Fruit fly (Drosophila melanogaster): ENCODE results near the gene Dad1.

The Dad1 gene

DNA sequence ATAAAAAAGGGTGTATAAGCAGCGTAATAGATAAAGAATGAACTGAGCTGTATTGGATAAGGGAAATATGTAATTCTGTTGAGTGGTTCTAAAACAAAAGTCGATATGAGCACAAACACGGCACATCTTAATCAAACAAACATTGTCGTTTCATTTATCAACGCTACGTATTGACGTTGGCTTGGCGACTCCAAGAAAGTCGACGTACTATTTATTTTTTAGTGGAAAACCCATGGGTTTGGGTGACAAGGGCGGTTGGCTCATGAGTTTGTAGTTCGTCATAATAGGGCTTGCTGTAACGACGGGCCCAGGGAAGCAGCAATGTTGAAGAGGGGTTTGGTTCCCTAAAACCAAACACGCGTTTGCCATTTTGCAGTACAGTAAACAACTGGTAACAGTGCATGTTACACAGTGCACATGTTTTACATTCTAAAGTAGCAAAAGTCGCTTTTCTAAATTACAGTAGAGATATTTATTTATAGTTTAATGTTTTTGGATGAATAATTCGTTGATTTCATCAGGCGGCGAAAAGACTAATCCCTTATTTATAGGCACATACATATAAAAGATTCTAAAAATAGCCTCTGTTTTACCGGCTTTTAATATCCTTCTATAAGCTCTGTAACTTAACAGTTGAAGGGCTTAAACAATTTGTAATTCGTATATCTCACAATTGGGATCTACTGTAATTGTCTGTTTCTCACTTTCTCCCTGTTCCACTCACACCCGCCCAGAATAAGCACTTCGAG is 22.6 kb downstream of the Dad1 start:
- no peak for TF ChIP-seq noc (tag; optimal IDR thresholded peaks at IDR 0.05)

DNA sequence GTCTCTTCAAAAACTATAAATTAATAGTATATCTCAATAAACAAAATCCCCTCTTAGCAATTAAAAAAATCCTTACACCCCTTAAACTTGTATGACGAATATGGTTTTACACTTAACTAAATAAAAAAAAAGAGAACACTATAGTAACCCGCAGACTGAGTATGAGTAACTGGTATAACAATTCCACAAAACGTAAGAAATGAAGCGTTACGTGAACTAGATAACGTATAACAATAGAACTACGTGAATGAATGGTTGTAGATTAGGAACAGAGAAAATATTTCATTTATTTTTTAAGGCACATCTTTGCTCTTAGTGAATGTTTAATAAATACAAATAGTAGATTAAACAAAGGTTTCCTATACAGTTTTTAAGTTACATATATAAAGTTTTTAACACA is 28.5 kb downstream of the Dad1 start:
- no peak for TF ChIP-seq noc (tag; optimal IDR thresholded peaks at IDR 0.05)

dm6 chr2L:8351864-8352263 is 32.1 kb downstream of the Dad1 start, which contains the start of gene Mur29B:
Mur29B (plus strand) TSS chr2L:8352187.
- TF ChIP-seq noc (tag; optimal IDR thresholded peaks at IDR 0.05) = no peak

DNA sequence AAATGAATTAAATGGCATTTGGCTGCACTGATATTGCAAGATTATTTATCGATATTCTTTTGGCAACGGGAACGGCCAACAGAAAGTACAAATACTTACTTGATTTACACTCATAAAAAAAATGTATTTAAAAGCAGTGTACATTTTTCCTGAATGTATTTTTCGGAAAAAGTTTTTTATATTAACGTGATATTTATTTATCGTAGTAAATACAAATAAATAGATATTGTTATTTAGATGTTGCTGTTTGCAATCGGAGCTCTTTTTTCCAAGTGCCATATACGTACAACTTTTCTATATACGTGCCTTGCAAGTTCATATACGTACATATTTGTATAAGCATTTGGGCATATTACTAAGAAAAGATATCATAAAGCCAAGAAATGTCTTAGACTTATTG is 32.6 kb downstream of the Dad1 start:
- no peak for TF ChIP-seq noc (tag; optimal IDR thresholded peaks at IDR 0.05)

DNA sequence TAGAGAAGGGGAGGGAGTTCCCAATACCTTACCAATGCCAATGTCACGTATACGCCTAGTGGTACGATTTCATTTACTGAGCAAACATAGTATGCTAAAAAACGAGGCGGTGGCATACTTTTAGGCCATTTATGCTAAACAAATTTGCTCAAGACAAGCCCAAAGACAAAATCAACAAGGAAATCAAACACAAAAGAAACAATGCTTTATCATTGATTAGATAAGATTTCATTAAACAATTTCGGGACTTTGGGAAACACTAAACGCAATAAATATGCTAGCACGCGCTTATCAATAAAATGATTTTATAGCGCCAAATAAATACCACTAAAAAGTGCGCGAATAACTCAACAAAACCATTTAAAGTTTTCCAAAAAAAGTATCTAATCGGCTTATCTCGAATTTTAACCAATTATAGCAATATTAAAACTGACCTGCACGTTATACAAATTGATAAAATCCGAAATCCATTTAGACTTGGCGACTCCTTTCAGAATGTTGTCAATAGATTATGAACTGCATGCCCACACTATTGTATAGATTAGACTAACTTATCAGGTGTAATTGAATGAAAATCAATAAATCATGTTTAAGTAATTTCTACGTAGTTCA is 33.3 kb downstream of the Dad1 start:
- peak; percentile 89 for TF ChIP-seq noc (tag; optimal IDR thresholded peaks at IDR 0.05)

dm6 chr2L:8346260-8346659 is 37.7 kb downstream of the Dad1 start, which contains the start of gene CG7778:
CG7778 (plus strand) TSS chr2L:8346620.
- TF ChIP-seq noc (tag; optimal IDR thresholded peaks at IDR 0.05) = no peak

dm6 chr2L:8344536-8344935 is 39.4 kb downstream of the Dad1 start:
- TF ChIP-seq noc (tag; optimal IDR thresholded peaks at IDR 0.05) = peak; percentile 51

DNA sequence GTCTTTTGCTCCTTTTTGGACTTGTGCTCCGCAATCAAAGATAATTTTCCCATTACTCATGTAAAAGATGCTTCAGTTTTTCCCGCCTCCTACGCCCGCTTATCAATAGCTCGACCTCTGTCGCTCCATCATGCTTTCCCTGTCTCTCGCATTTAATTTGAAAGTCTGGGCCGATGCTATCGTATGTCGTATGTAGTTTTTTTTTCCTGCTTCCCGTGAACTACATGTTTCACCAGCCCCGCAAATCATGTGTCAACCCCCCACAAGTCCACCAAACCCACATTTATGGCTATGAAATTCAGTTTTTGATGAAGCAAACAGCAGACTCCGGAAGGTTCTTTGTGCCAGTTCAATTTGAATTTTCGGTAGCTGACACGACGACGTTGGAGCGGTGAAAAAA is 41.5 kb downstream of the Dad1 start, which contains the start of gene CG14273:
Gene CG14273 (plus strand): TSS at position 301 of the 400 bp plus-strand sequence.
- TF ChIP-seq noc (tag; optimal IDR thresholded peaks at IDR 0.05) = no peak

- no peak for TF ChIP-seq noc (tag; optimal IDR thresholded peaks at IDR 0.05)
These were observed 44.1 kb downstream of the Dad1 start for dm6 chr2L:8339751-8340349.

- TF ChIP-seq noc (tag; optimal IDR thresholded peaks at IDR 0.05) = no peak
These were observed 45.9 kb downstream of the Dad1 start, which contains the start of gene witty for dm6 chr2L:8338039-8338438. witty (plus strand) TSS chr2L:8338287.

DNA sequence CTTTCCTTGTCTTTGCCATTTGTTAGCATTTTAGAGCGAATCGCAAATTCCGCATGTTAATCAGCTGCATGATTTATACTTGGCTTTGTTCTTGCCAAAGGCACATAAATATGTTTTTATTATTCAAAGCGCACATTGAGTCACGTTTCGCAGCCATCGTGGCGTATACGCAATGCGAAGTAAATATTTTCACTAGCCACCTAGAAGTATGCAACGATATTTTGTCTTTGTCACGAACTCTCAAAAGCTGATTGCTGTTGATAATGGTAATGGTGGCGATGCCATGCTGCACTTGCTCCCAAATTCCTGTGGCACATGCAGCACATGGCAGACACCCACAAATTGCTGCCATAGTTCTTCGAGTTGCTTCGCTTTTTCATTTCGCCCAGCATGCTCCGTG is 49.2 kb downstream of the Dad1 start:
- TF ChIP-seq noc (tag; optimal IDR thresholded peaks at IDR 0.05) = no peak

- no peak for TF ChIP-seq noc (tag; optimal IDR thresholded peaks at IDR 0.05)
These were observed 50.3 kb downstream of the Dad1 start for dm6 chr2L:8333624-8334023.

Measured in whole organism, larva.